Fruit fly (Drosophila melanogaster) Kc167 (cell line): Measurements from ENCODE around the gene Prim2.

Experiments used
- Myc ChIP-seq: fragments of >200 bp; optimal IDR thresholded peaks from 2 replicates; lab custom pipeline; 2017; ENCODE audit warnings: missing external identifiers
- Sin3A ChIP-seq: fragments of >200 bp; optimal IDR thresholded peaks from 2 replicates; lab custom pipeline; 2018; ENCODE audit warnings: missing external identifiers
- h ChIP-seq: fragments of >200 bp; optimal IDR thresholded peaks from 3 replicates; lab custom pipeline; 2018; ENCODE audit warnings: missing external identifiers
- insv ChIP-seq: fragments of >200 bp; optimal IDR thresholded peaks from 3 replicates; lab custom pipeline; 2018; ENCODE audit warnings: missing external identifiers
- psq ChIP-seq: fragments of >200 bp; optimal IDR thresholded peaks from 2 replicates; lab custom pipeline; 2017; ENCODE audit warnings: missing external identifiers
- ttk ChIP-seq: sonication (Bioruptor generic); optimal IDR thresholded peaks from 2 replicates; lab custom pipeline; 2017; ENCODE audit warnings: missing external identifiers

- no peak for TF ChIP-seq psq (lab: Kevin White, UChicago)
- no peak for TF ChIP-seq Myc (lab: Kevin White, UChicago)
- TF ChIP-seq ttk (lab: Kevin White, UChicago): no peak
- no peak for TF ChIP-seq Sin3A
- TF ChIP-seq h (lab: Kevin White, UChicago): no peak
- no peak for TF ChIP-seq insv (lab: Kevin White, UChicago)
Observed at dm6 chr3L:20410780-20411179, 49.4 kb upstream of the Prim2 start.
